ENCODE assay signal across 1 fruit fly cellular context in genomic region chrX:2135868-2136787, dm6.
A peak's percentile ranks its signal among the peaks of the same experiment; 100 is the strongest.
TF ChIP-seq lines count a peak whose summit lies in the region.

No protein-coding gene starts in this region.

TF ChIP-seq in whole organism, embryonic, 481 proteins besides CTCF, POLR2A, EP300 and RAD21 (continued from another document):
- TF ChIP-seq vnd (GFP tag; IDR thresholded peaks at IDR 0.05; lab: Robert Waterston, UW; ENCODE audit: partially characterized antibody) (0 out of 3 replicates have a peak, but pooled peaks have one; percentile 5), CG14050 (GFP tag; IDR thresholded peaks at IDR 0.05; lab: Robert Waterston, UW) (peak; percentile 47; the same call in 1 of the 3 replicates), wdn (GFP tag; IDR thresholded peaks at IDR 0.05; lab: Robert Waterston, UW) (no peak), Dbx (GFP tag; IDR thresholded peaks at IDR 0.05; lab: Robert Waterston, UW) (no peak), luna (GFP tag; optimal IDR thresholded peaks at IDR 0.05; lab: Kevin White, UChicago) (no peak), sima (GFP tag; optimal IDR thresholded peaks at IDR 0.05; lab: Kevin White, UChicago) (no peak), Hmr (GFP tag; optimal IDR thresholded peaks at IDR 0.05; lab: Kevin White, UChicago) (peak; percentile 50), Adf1 (GFP tag; IDR thresholded peaks at IDR 0.05; lab: Robert Waterston, UW) (no peak), trem (tag; optimal IDR thresholded peaks at IDR 0.05; lab: Kevin White, UChicago) (no peak), CG2678 (tag; optimal IDR thresholded peaks at IDR 0.05; lab: Kevin White, UChicago) (peak; percentile 61), Hr3 (GFP tag; optimal IDR thresholded peaks at IDR 0.05; lab: Kevin White, UChicago) (no peak), CG4617 (GFP tag; optimal IDR thresholded peaks at IDR 0.05; lab: Kevin White, UChicago; ENCODE audit: borderline replicate concordance) (peak; percentile 1), CG14710 (tag; optimal IDR thresholded peaks at IDR 0.05; lab: Kevin White, UChicago) (no peak), chinmo (GFP tag; IDR thresholded peaks at IDR 0.05; lab: Robert Waterston, UW; ENCODE audit: partially characterized antibody) (no peak), nmo (GFP tag; optimal IDR thresholded peaks at IDR 0.05; lab: Kevin White, UChicago) (peak; percentile 15), CG31441 (GFP tag; IDR thresholded peaks at IDR 0.05; lab: Robert Waterston, UW) (no peak), Side (GFP tag; optimal IDR thresholded peaks at IDR 0.05; lab: Kevin White, UChicago) (no peak), Awh (GFP tag; IDR thresholded peaks at IDR 0.05; lab: Robert Waterston, UW) (0 out of 2 replicates have a peak, but pooled peaks have one; percentile 21), sd (tag; optimal IDR thresholded peaks at IDR 0.05; lab: Kevin White, UChicago) (peak; percentile 60), lov (optimal IDR thresholded peaks at IDR 0.05; lab: Kevin White, UChicago) (peak; percentile 82), lov (GFP tag; IDR thresholded peaks at IDR 0.05; lab: Robert Waterston, UW) (no peak), Antp (GFP tag; optimal IDR thresholded peaks at IDR 0.05; lab: Kevin White, UChicago) (peak; percentile 34), CG18619 (GFP tag; optimal IDR thresholded peaks at IDR 0.05; lab: Kevin White, UChicago) (peak; percentile 27), CG32767 (GFP tag; IDR thresholded peaks at IDR 0.05; lab: Robert Waterston, UW) (no peak), CG3281 (GFP tag; optimal IDR thresholded peaks at IDR 0.05; lab: Kevin White, UChicago) (peak; percentile 30), Ada2b (GFP tag; IDR thresholded peaks at IDR 0.05; lab: Robert Waterston, UW) (no peak), rib (GFP tag; IDR thresholded peaks at IDR 0.05; lab: Robert Waterston, UW) (no peak), pb (GFP tag; optimal IDR thresholded peaks at IDR 0.05; lab: Kevin White, UChicago) (peak; percentile 12), nerfin-1 (tag; optimal IDR thresholded peaks at IDR 0.05; lab: Kevin White, UChicago) (no peak), Xbp1 (GFP tag; optimal IDR thresholded peaks at IDR 0.05; lab: Kevin White, UChicago) (peak; percentile 47), sens-2 (GFP tag; IDR thresholded peaks at IDR 0.05; lab: Robert Waterston, UW) (no peak), zen (tag; optimal IDR thresholded peaks at IDR 0.05; lab: Kevin White, UChicago) (no peak), klu (GFP tag; IDR thresholded peaks at IDR 0.05; lab: Robert Waterston, UW) (0 out of 2 replicates have a peak, but pooled peaks have one; percentile 40), org-1 (GFP tag; optimal IDR thresholded peaks at IDR 0.05; lab: Kevin White, UChicago) (peak; percentile 1), shn (GFP tag; optimal IDR thresholded peaks at IDR 0.05; lab: Kevin White, UChicago) (no peak), run (tag; optimal IDR thresholded peaks at IDR 0.05; lab: Kevin White, UChicago) (no peak), odd (GFP tag; optimal IDR thresholded peaks at IDR 0.05; lab: Kevin White, UChicago) (no peak), zfh1 (GFP tag; IDR thresholded peaks at IDR 0.05; lab: Robert Waterston, UW) (no peak; the same call in 2 of the 3 replicates), Nf-YA (GFP tag; IDR thresholded peaks at IDR 0.05; lab: Robert Waterston, UW) (no peak), CG8290 (GFP tag; optimal IDR thresholded peaks at IDR 0.05; lab: Kevin White, UChicago) (no peak), CG8290 (tag; optimal IDR thresholded peaks at IDR 0.05; lab: Kevin White, UChicago) (no peak), vvl (GFP tag; IDR thresholded peaks at IDR 0.05; lab: Robert Waterston, UW) (no peak), gcm (GFP tag; optimal IDR thresholded peaks at IDR 0.05; lab: Kevin White, UChicago) (no peak), CG14014 (GFP tag; IDR thresholded peaks at IDR 0.05; lab: Robert Waterston, UW) (0 out of 2 replicates have a peak, but pooled peaks have one; percentile 7), Gsc (GFP tag; IDR thresholded peaks at IDR 0.05; lab: Robert Waterston, UW) (no peak), CG10274 (GFP tag; optimal IDR thresholded peaks at IDR 0.05; lab: Kevin White, UChicago) (peak; percentile 50), Bdp1 (GFP tag; optimal IDR thresholded peaks at IDR 0.05; lab: Kevin White, UChicago) (no peak), Gug (GFP tag; IDR thresholded peaks at IDR 0.05; lab: Robert Waterston, UW) (peak; percentile 65; the same call in 3 of the 4 replicates), eve (GFP tag; optimal IDR thresholded peaks at IDR 0.05; lab: Kevin White, UChicago) (peak in 1 of 2 experiments; percentile 67), insv (GFP tag; optimal IDR thresholded peaks at IDR 0.05; lab: Kevin White, UChicago) (no peak), CG6813 (GFP tag; optimal IDR thresholded peaks at IDR 0.05; lab: Kevin White, UChicago) (no peak), CG8944 (GFP tag; optimal IDR thresholded peaks at IDR 0.05; lab: Kevin White, UChicago) (peak; percentile 23), CG18011 (GFP tag; optimal IDR thresholded peaks at IDR 0.05; lab: Kevin White, UChicago) (no peak), ems (GFP tag; optimal IDR thresholded peaks at IDR 0.05; lab: Kevin White, UChicago) (no peak), dan (GFP tag; IDR thresholded peaks at IDR 0.05; lab: Robert Waterston, UW) (no peak), gfzf (GFP tag; optimal IDR thresholded peaks at IDR 0.05; lab: Kevin White, UChicago) (no peak), kah (GFP tag; optimal IDR thresholded peaks at IDR 0.05; lab: Kevin White, UChicago) (no peak), Blimp-1 (GFP tag; optimal IDR thresholded peaks at IDR 0.05; lab: Kevin White, UChicago) (peak; percentile 13), wor (GFP tag; IDR thresholded peaks at IDR 0.05; lab: Robert Waterston, UW) (peak; percentile 28; the same call in 1 of the 2 replicates), BEAF-32 (GFP tag; optimal IDR thresholded peaks at IDR 0.05; lab: Kevin White, UChicago) (no peak), CG1529 (GFP tag; optimal IDR thresholded peaks at IDR 0.05; lab: Kevin White, UChicago) (no peak), CG18262 (tag; optimal IDR thresholded peaks at IDR 0.05; lab: Kevin White, UChicago) (peak; percentile 6), seq (GFP tag; IDR thresholded peaks at IDR 0.05; lab: Robert Waterston, UW) (no peak), Hand (GFP tag; optimal IDR thresholded peaks at IDR 0.05; lab: Kevin White, UChicago) (no peak), H15 (GFP tag; IDR thresholded peaks at IDR 0.05; lab: Robert Waterston, UW) (0 out of 3 replicates have a peak, but pooled peaks have one; percentile 18), sim (GFP tag; IDR thresholded peaks at IDR 0.05; lab: Robert Waterston, UW) (no peak), CG12391 (tag; optimal IDR thresholded peaks at IDR 0.05; lab: Kevin White, UChicago) (no peak), dmrt99B (tag; optimal IDR thresholded peaks at IDR 0.05; lab: Kevin White, UChicago) (peak; percentile 46), inv (GFP tag; IDR thresholded peaks at IDR 0.05; lab: Robert Waterston, UW; ENCODE audit: partially characterized antibody) (no peak), CG4282 (GFP tag; optimal IDR thresholded peaks at IDR 0.05; lab: Kevin White, UChicago) (no peak), grn (GFP tag; optimal IDR thresholded peaks at IDR 0.05; lab: Kevin White, UChicago) (no peak), CG2712 (tag; optimal IDR thresholded peaks at IDR 0.05; lab: Kevin White, UChicago) (no peak), CG4424 (GFP tag; optimal IDR thresholded peaks at IDR 0.05; lab: Kevin White, UChicago) (peak; percentile 48), CG10959 (GFP tag; IDR thresholded peaks at IDR 0.05; lab: Robert Waterston, UW) (no peak), tx (GFP tag; optimal IDR thresholded peaks at IDR 0.05; lab: Kevin White, UChicago) (no peak), HmgZ (tag; optimal IDR thresholded peaks at IDR 0.05; lab: Kevin White, UChicago) (no peak), CG12299 (tag; optimal IDR thresholded peaks at IDR 0.05; lab: Kevin White, UChicago) (no peak), CG5245 (GFP tag; optimal IDR thresholded peaks at IDR 0.05; lab: Kevin White, UChicago) (no peak), hb (GFP tag; IDR thresholded peaks at IDR 0.05; lab: Robert Waterston, UW; ENCODE audit: partially characterized antibody) (no peak), exex (tag; optimal IDR thresholded peaks at IDR 0.05; lab: Kevin White, UChicago) (peak; percentile 28), CG1233 (GFP tag; optimal IDR thresholded peaks at IDR 0.05; lab: Kevin White, UChicago) (no peak), pzg (GFP tag; optimal IDR thresholded peaks at IDR 0.05; lab: Kevin White, UChicago) (no peak), CG12744 (GFP tag; optimal IDR thresholded peaks at IDR 0.05; lab: Kevin White, UChicago) (no peak), CG1792 (GFP tag; optimal IDR thresholded peaks at IDR 0.05; lab: Kevin White, UChicago) (peak; percentile 17), CG10209 (GFP tag; optimal IDR thresholded peaks at IDR 0.05; lab: Kevin White, UChicago) (peak; percentile 3), Optix (GFP tag; IDR thresholded peaks at IDR 0.05; lab: Robert Waterston, UW) (no peak), Pdp1 (GFP tag; optimal IDR thresholded peaks at IDR 0.05; lab: Kevin White, UChicago) (peak; percentile 38 to 64), da (GFP tag; optimal IDR thresholded peaks at IDR 0.05; lab: Kevin White, UChicago) (peak; percentile 1), Nf-YC (tag; optimal IDR thresholded peaks at IDR 0.05; lab: Kevin White, UChicago) (no peak), en (GFP tag; optimal IDR thresholded peaks at IDR 0.05; lab: Kevin White, UChicago) (no peak), CG10321 (GFP tag; IDR thresholded peaks at IDR 0.05; lab: Robert Waterston, UW) (no peak), Ptx1 (GFP tag; IDR thresholded peaks at IDR 0.05; lab: Robert Waterston, UW) (peak; percentile 75), oc (tag; optimal IDR thresholded peaks at IDR 0.05; lab: Kevin White, UChicago) (no peak), CG2120 (GFP tag; optimal IDR thresholded peaks at IDR 0.05; lab: Kevin White, UChicago) (peak; percentile 45), slp2 (GFP tag; optimal IDR thresholded peaks at IDR 0.05; lab: Kevin White, UChicago) (peak; percentile 50), Sry-β (GFP tag; optimal IDR thresholded peaks at IDR 0.05; lab: Kevin White, UChicago) (no peak), CG7372 (GFP tag; IDR thresholded peaks at IDR 0.05; lab: Robert Waterston, UW) (peak; percentile 49), h (optimal IDR thresholded peaks at IDR 0.05; lab: Kevin White, UChicago) (no peak), phol (tag; optimal IDR thresholded peaks at IDR 0.05; lab: Kevin White, UChicago) (peak; percentile 40), sug (tag; optimal IDR thresholded peaks at IDR 0.05; lab: Kevin White, UChicago) (no peak), Sin3A (optimal IDR thresholded peaks at IDR 0.05; lab: Kevin White, UChicago) (no peak), Mes4 (GFP tag; optimal IDR thresholded peaks at IDR 0.05; lab: Kevin White, UChicago) (no peak), fd102C (GFP tag; optimal IDR thresholded peaks at IDR 0.05; lab: Kevin White, UChicago) (no peak), ase (GFP tag; IDR thresholded peaks at IDR 0.05; lab: Robert Waterston, UW) (no peak), scrt (GFP tag; optimal IDR thresholded peaks at IDR 0.05; lab: Kevin White, UChicago) (peak; percentile 26), CG17359 (tag; optimal IDR thresholded peaks at IDR 0.05; lab: Kevin White, UChicago) (peak; percentile 15), PHDP (tag; optimal IDR thresholded peaks at IDR 0.05; lab: Kevin White, UChicago) (no peak), CG17568 (GFP tag; optimal IDR thresholded peaks at IDR 0.05; lab: Kevin White, UChicago) (no peak), Jarid2 (GFP tag; optimal IDR thresholded peaks at IDR 0.05; lab: Kevin White, UChicago) (peak; percentile 60), Chrac-16 (GFP tag; optimal IDR thresholded peaks at IDR 0.05; lab: Kevin White, UChicago) (no peak), CG9817 (tag; optimal IDR thresholded peaks at IDR 0.05; lab: Kevin White, UChicago) (peak; percentile 42), CG8281 (tag; optimal IDR thresholded peaks at IDR 0.05; lab: Kevin White, UChicago) (no peak), Lim3 (GFP tag; IDR thresholded peaks at IDR 0.05; lab: Robert Waterston, UW) (no peak), CG11247 (GFP tag; IDR thresholded peaks at IDR 0.05; lab: Robert Waterston, UW) (peak; percentile 43), grau (tag; optimal IDR thresholded peaks at IDR 0.05; lab: Kevin White, UChicago) (peak; percentile 92), CG6765 (GFP tag; optimal IDR thresholded peaks at IDR 0.05; lab: Kevin White, UChicago) (no peak), B-H2 (GFP tag; optimal IDR thresholded peaks at IDR 0.05; lab: Kevin White, UChicago) (no peak), Sox100B (GFP tag; optimal IDR thresholded peaks at IDR 0.05; lab: Kevin White, UChicago) (peak; percentile 21), MESR4 (GFP tag; optimal IDR thresholded peaks at IDR 0.05; lab: Kevin White, UChicago) (no peak), CG14441 (GFP tag; IDR thresholded peaks at IDR 0.05; lab: Robert Waterston, UW) (peak; percentile 75), CG1647 (GFP tag; optimal IDR thresholded peaks at IDR 0.05; lab: Kevin White, UChicago) (no peak), Sry-δ (GFP tag; optimal IDR thresholded peaks at IDR 0.05; lab: Kevin White, UChicago) (no peak), Hr51 (GFP tag; optimal IDR thresholded peaks at IDR 0.05; lab: Kevin White, UChicago) (peak in 1 of 2 experiments; percentile 34), Spps (tag; optimal IDR thresholded peaks at IDR 0.05; lab: Kevin White, UChicago) (no peak), CG8924 (tag; optimal IDR thresholded peaks at IDR 0.05; lab: Kevin White, UChicago) (no peak), knrl (GFP tag; IDR thresholded peaks at IDR 0.05; lab: Robert Waterston, UW; ENCODE audit: partially characterized antibody) (no peak), CG15011 (GFP tag; optimal IDR thresholded peaks at IDR 0.05; lab: Kevin White, UChicago) (no peak), CG11398 (GFP tag; optimal IDR thresholded peaks at IDR 0.05; lab: Kevin White, UChicago) (no peak), CG6654 (GFP tag; optimal IDR thresholded peaks at IDR 0.05; lab: Kevin White, UChicago) (no peak), cas (GFP tag; IDR thresholded peaks at IDR 0.05; lab: Robert Waterston, UW) (no peak), jing (GFP tag; optimal IDR thresholded peaks at IDR 0.05; lab: Kevin White, UChicago) (no peak), CG12155 (GFP tag; optimal IDR thresholded peaks at IDR 0.05; lab: Kevin White, UChicago) (no peak)
TF ChIP-seq in whole organism, embryonic: peak in this region for 157.
